Fruit fly (Drosophila melanogaster): ENCODE measurements around the gene Ype.
A peak's percentile ranks its signal among the peaks of the same experiment; 100 is the strongest.

Ype gene

DNA sequence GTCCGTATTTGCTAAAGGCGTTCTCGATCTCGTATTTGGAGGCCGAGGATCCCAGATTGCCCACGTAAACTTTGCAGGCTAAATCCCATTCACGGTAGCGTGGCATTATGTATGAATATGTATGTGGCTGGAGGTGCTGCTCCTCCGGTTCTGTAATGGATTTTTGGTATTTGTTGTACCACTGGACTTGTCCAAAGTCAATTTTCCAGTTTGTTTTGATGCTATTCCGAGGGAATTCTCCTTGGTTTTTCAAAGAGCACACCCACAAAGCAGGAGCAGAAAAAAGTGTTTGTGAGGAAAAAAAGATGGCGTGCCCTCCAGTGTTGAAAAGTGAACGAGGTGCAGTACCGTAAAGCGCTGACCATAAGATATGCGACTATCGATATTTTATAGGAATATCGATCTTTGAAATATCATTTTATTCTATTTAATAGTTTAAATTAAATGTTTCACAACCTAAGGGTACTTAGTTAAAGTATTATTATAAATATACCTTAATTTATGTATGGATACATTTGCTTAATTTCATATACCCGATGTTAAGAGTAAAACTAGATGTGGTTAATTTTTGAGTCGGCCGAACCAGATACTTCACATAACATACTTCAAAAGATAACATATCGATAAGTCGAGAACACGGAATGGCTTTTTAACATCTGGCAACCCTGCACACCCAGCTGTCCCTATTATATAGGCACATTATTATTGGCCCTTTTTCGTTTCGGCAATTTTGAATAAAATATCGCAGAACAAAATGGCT is 2.5 kb downstream of the Ype start, which contains the start of the genes Rbp1-like and Tim9a:
TSS of gene Rbp1-like (minus strand) at position 295 of the 760 bp plus-strand sequence.
TSS of gene Tim9a (plus strand) at position 628 of the 760 bp plus-strand sequence.
- TF ChIP-seq EcR (GFP tag; optimal IDR thresholded peaks at IDR 0.05), result no peak
- no peak for TF ChIP-seq CG4496 (GFP tag; IDR thresholded peaks at IDR 0.05)
- peak; percentile 4 for TF ChIP-seq CG15710 (tag; optimal IDR thresholded peaks at IDR 0.05)
- TF ChIP-seq CG8159 (tag; optimal IDR thresholded peaks at IDR 0.05), result peak; percentile 23
- no peak for TF ChIP-seq fd96Ca (GFP tag; IDR thresholded peaks at IDR 0.05)
- TF ChIP-seq Snoo (tag; optimal IDR thresholded peaks at IDR 0.05), result peak; percentile 28
- TF ChIP-seq Ets98B (GFP tag; IDR thresholded peaks at IDR 0.05), result no peak
- TF ChIP-seq Pif1B (GFP tag; optimal IDR thresholded peaks at IDR 0.05), result peak; percentile 30
- no peak for TF ChIP-seq CG32121 (GFP tag; IDR thresholded peaks at IDR 0.05)
- no peak for TF ChIP-seq CG10348 (GFP tag; IDR thresholded peaks at IDR 0.05)
- TF ChIP-seq CG14655 (GFP tag; optimal IDR thresholded peaks at IDR 0.05), result peak; percentile 24
- TF ChIP-seq Pif1A (GFP tag; optimal IDR thresholded peaks at IDR 0.05), result no peak
- TF ChIP-seq rn (GFP tag; IDR thresholded peaks at IDR 0.05), result no peak
- no peak for TF ChIP-seq CG13204 (GFP tag; optimal IDR thresholded peaks at IDR 0.05)
- no peak for TF ChIP-seq D1 (tag; optimal IDR thresholded peaks at IDR 0.05)
- TF ChIP-seq CG9948 (tag; optimal IDR thresholded peaks at IDR 0.05), result no peak
- TF ChIP-seq CG8301 (tag; optimal IDR thresholded peaks at IDR 0.05), result no peak

DNA sequence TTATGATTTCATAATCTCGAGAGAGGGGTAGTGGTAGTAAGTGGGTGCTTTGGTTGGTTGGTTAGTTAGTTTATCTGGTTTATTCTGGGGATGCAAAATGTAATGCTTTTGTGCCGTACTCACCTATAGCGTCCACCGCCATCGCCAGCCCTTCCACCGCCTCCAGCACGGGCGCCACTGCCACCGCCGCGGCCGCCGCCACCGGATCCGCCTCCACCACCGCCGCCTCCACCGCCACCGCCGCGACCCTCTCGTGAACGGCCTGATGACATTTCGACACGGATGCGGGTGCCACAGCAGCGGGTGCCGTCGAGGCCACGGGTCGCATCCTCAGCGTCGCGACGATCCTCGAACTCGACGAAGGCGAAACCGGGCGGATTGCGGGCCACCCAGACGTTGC is 3.0 kb downstream of the Ype start:
- TF ChIP-seq CG34367 (tag; optimal IDR thresholded peaks at IDR 0.05), result no peak
- no peak for TF ChIP-seq CG10348 (GFP tag; IDR thresholded peaks at IDR 0.05)
- no peak for TF ChIP-seq CG8159 (tag; optimal IDR thresholded peaks at IDR 0.05)
- TF ChIP-seq Ets98B (GFP tag; IDR thresholded peaks at IDR 0.05), result no peak
- TF ChIP-seq Snoo (tag; optimal IDR thresholded peaks at IDR 0.05), result no peak
- no peak for TF ChIP-seq rn (GFP tag; IDR thresholded peaks at IDR 0.05)
- TF ChIP-seq CG12605 (GFP tag; IDR thresholded peaks at IDR 0.05), result no peak
- TF ChIP-seq EcR (GFP tag; optimal IDR thresholded peaks at IDR 0.05), result no peak
- no peak for TF ChIP-seq fd96Ca (GFP tag; IDR thresholded peaks at IDR 0.05)
- TF ChIP-seq Pif1B (GFP tag; optimal IDR thresholded peaks at IDR 0.05), result no peak
- TF ChIP-seq CG4496 (GFP tag; IDR thresholded peaks at IDR 0.05), result no peak
- TF ChIP-seq gl (tag; optimal IDR thresholded peaks at IDR 0.05), result no peak
- TF ChIP-seq CG32121 (GFP tag; IDR thresholded peaks at IDR 0.05), result no peak
- no peak for TF ChIP-seq D1 (tag; optimal IDR thresholded peaks at IDR 0.05)
- no peak for TF ChIP-seq Pif1A (GFP tag; optimal IDR thresholded peaks at IDR 0.05)
- no peak for TF ChIP-seq CG14655 (GFP tag; optimal IDR thresholded peaks at IDR 0.05)
- TF ChIP-seq CG13204 (GFP tag; optimal IDR thresholded peaks at IDR 0.05), result no peak
- TF ChIP-seq CG9948 (tag; optimal IDR thresholded peaks at IDR 0.05), result no peak
- no peak for TF ChIP-seq CG15710 (tag; optimal IDR thresholded peaks at IDR 0.05)

DNA sequence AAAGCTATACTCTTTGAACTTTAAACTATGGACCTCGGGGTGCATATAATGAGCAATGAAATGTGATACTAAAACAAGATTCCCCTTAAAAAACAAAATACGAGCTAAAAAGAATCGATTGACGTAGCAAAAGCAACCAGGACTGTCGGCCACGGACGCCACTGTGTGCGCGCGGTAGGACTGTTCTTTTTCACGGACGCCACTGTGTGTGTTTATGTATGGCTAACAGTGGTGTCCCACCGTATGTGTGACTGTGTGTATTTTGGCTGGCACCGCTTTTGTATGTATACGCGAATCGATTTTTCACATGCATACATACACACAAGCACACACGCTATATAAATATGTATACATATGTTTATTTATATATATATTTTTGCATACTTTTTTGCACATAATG is 3.4 kb downstream of the Ype start:
- TF ChIP-seq CG14655 (GFP tag; optimal IDR thresholded peaks at IDR 0.05) (peak; percentile 43), CG13204 (GFP tag; optimal IDR thresholded peaks at IDR 0.05) (peak; percentile 30), Snoo (tag; optimal IDR thresholded peaks at IDR 0.05) (peak; percentile 37), CG15710 (tag; optimal IDR thresholded peaks at IDR 0.05) (peak; percentile 21), CG34367 (tag; optimal IDR thresholded peaks at IDR 0.05) (peak; percentile 26), CG8301 (tag; optimal IDR thresholded peaks at IDR 0.05) (peak; percentile 13), CG4496 (GFP tag; IDR thresholded peaks at IDR 0.05) (peak; percentile 76), rn (GFP tag; IDR thresholded peaks at IDR 0.05) (peak; percentile 47; the same call in 1 of the 2 replicates), EcR (GFP tag; optimal IDR thresholded peaks at IDR 0.05) (no peak), CG9948 (tag; optimal IDR thresholded peaks at IDR 0.05) (no peak), CG17806 (tag; optimal IDR thresholded peaks at IDR 0.05) (peak; percentile 39), CG12605 (GFP tag; IDR thresholded peaks at IDR 0.05) (peak; percentile 53; the same call in 1 of the 2 replicates), Pif1B (GFP tag; optimal IDR thresholded peaks at IDR 0.05) (peak; percentile 58), CG10348 (GFP tag; IDR thresholded peaks at IDR 0.05) (no peak), fd96Ca (GFP tag; IDR thresholded peaks at IDR 0.05) (peak; percentile 64; the same call in 2 of the 3 replicates), Pif1A (GFP tag; optimal IDR thresholded peaks at IDR 0.05) (peak; percentile 60), D1 (tag; optimal IDR thresholded peaks at IDR 0.05) (no peak), Ets98B (GFP tag; IDR thresholded peaks at IDR 0.05) (peak; percentile 68), CG8159 (tag; optimal IDR thresholded peaks at IDR 0.05) (peak; percentile 29), CG32121 (GFP tag; IDR thresholded peaks at IDR 0.05) (peak; percentile 69), gl (tag; optimal IDR thresholded peaks at IDR 0.05) (peak; percentile 34)

DNA sequence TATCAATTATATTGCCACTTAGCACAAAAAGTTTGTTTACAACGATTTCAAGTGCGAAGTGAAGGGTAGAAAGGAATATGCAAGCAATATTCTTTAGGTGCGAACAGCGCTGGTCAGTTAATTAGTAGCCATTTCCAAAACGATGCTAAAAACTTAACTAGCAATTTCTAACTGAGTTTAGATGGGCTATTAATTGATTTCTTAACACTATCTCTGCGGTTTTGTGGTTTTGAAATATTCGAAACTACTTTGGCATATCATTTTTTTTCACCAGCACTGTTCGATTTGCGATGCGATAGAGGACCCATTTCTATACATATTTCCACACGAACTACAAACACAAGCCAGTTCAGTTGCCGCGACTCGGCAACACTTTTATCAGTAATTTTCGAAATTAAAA is 10.7 kb downstream of the Ype start:
- TF ChIP-seq CG13204 (GFP tag; optimal IDR thresholded peaks at IDR 0.05), result no peak
- peak; percentile 60 for TF ChIP-seq CG14655 (GFP tag; optimal IDR thresholded peaks at IDR 0.05)
- peak; percentile 65 for TF ChIP-seq Ets98B (GFP tag; IDR thresholded peaks at IDR 0.05)
- no peak for TF ChIP-seq EcR (GFP tag; optimal IDR thresholded peaks at IDR 0.05)
- no peak for TF ChIP-seq CG10348 (GFP tag; IDR thresholded peaks at IDR 0.05)
- TF ChIP-seq CG12605 (GFP tag; IDR thresholded peaks at IDR 0.05), result peak; percentile 51; the same call in 1 of the 2 replicates
- TF ChIP-seq Snoo (tag; optimal IDR thresholded peaks at IDR 0.05), result peak; percentile 14
- TF ChIP-seq CG4496 (GFP tag; IDR thresholded peaks at IDR 0.05), result peak; percentile 80
- peak; percentile 52 for TF ChIP-seq CG8301 (tag; optimal IDR thresholded peaks at IDR 0.05)
- TF ChIP-seq D1 (tag; optimal IDR thresholded peaks at IDR 0.05), result peak; percentile 24
- TF ChIP-seq Pif1A (GFP tag; optimal IDR thresholded peaks at IDR 0.05), result peak; percentile 48
- TF ChIP-seq CG32121 (GFP tag; IDR thresholded peaks at IDR 0.05), result peak; percentile 47; the same call in 1 of the 2 replicates
- peak; percentile 64 for TF ChIP-seq CG17806 (tag; optimal IDR thresholded peaks at IDR 0.05)
- TF ChIP-seq CG15710 (tag; optimal IDR thresholded peaks at IDR 0.05), result peak; percentile 49
- TF ChIP-seq CG34367 (tag; optimal IDR thresholded peaks at IDR 0.05), result peak; percentile 42
- peak; percentile 33 for TF ChIP-seq Pif1B (GFP tag; optimal IDR thresholded peaks at IDR 0.05)
- peak; percentile 51 for TF ChIP-seq CG8159 (tag; optimal IDR thresholded peaks at IDR 0.05)
- peak; percentile 55 for TF ChIP-seq CG9948 (tag; optimal IDR thresholded peaks at IDR 0.05)
- peak; percentile 13 for TF ChIP-seq gl (tag; optimal IDR thresholded peaks at IDR 0.05)
- TF ChIP-seq rn (GFP tag; IDR thresholded peaks at IDR 0.05), result no peak
- peak; percentile 75; the same call in 2 of the 3 replicates for TF ChIP-seq fd96Ca (GFP tag; IDR thresholded peaks at IDR 0.05)

Data from whole organism, pupa.